Worm (Caenorhabditis elegans) whole organism, L4 larva: ENCODE results near the gene frpr-21.

ENCODE experiments used
- F10B5.3 ChIP-seq: sonication (generic microtip); optimal IDR thresholded peaks from 2 replicates; lab custom pipeline; 2016; ENCODE audit warnings: mild to moderate bottlenecking, missing genetic modification characterization, missing compliant biosample characterization
- F26F4.8 ChIP-seq: fragments of 200-800 bp; sonication (Bioruptor generic); conservative IDR thresholded peaks from 2 replicates; pipeline ENCODE4 v1.3.6; 2022; ENCODE audit warnings: missing genetic modification characterization, missing compliant biosample characterization
- F37D6.2 ChIP-seq: sonication (generic microtip); optimal IDR thresholded peaks from 2 replicates; lab custom pipeline; 2016; ENCODE audit warnings: mild to moderate bottlenecking, missing genetic modification characterization, missing compliant biosample characterization
- T20F7.1 ChIP-seq: fragments of 200-800 bp; sonication (Bioruptor generic); optimal IDR thresholded peaks from 2 replicates; lab custom pipeline; 2018; ENCODE audit warnings: mild to moderate bottlenecking, missing genetic modification characterization, missing compliant biosample characterization
- aha-1 ChIP-seq: fragments of 150-350 bp; peaks from one replicate; lab custom pipeline; 2014; ENCODE audit warnings: missing biosample characterization, missing genetic modification characterization
- ama-1 ChIP-seq: fragments of 150-350 bp; optimal IDR thresholded peaks from 2 replicates; lab custom pipeline; 2014; ENCODE audit warnings: inconsistent platforms, mixed read lengths
- ceh-28 ChIP-seq: fragments of 150-350 bp; optimal IDR thresholded peaks from 2 replicates; lab custom pipeline; 2014; ENCODE audit warnings: missing biosample characterization, missing genetic modification reagents, missing genetic modification characterization
- ceh-44 ChIP-seq: fragments of 200-800 bp; sonication (Bioruptor generic); IDR thresholded peaks from 2 replicates; pipeline ENCODE4 v1.3.6; 2022; ENCODE audit warnings: missing genetic modification reagents, missing genetic modification characterization, missing compliant biosample characterization
- ceh-82 ChIP-seq: sonication (generic microtip); optimal IDR thresholded peaks from 2 replicates; lab custom pipeline; 2017; ENCODE audit warnings: missing biosample characterization, missing genetic modification characterization
- cey-2 ChIP-seq: sonication (generic microtip); optimal IDR thresholded peaks from 3 replicates; lab custom pipeline; 2017; ENCODE audit warnings: missing genetic modification characterization, mild to moderate bottlenecking, missing compliant biosample characterization, antibody characterized with exemption, borderline replicate concordance; ENCODE audit not compliant: insufficient read depth
- daf-12 ChIP-seq: fragments of 150-350 bp; optimal IDR thresholded peaks from 2 replicates; lab custom pipeline; 2014; ENCODE audit warnings: missing biosample characterization, missing genetic modification reagents, missing genetic modification characterization
- daf-16 ChIP-seq, 3 experiments: sonication (generic microtip); optimal IDR thresholded peaks; 2 replicates each; lab custom pipeline; 2016 to 2017; ENCODE audit warnings: missing genetic modification characterization in 3 of 3, missing genetic modification reagents in 3 of 3, mild to moderate bottlenecking in 2 of 3, missing compliant biosample characterization in 2 of 3, missing biosample characterization in 1 of 3, moderate library complexity in 1 of 3
- dmd-9 ChIP-seq: fragments of 200-800 bp; sonication (Bioruptor generic); IDR thresholded peaks from 2 replicates; pipeline ENCODE4 v1.3.6; 2022; ENCODE audit warnings: missing genetic modification reagents, missing genetic modification characterization, missing compliant biosample characterization
- dpl-1 ChIP-seq: fragments of 150-350 bp; optimal IDR thresholded peaks from 2 replicates; lab custom pipeline; 2014; ENCODE audit warnings: missing biosample characterization, missing genetic modification reagents, missing genetic modification characterization
- dve-1 ChIP-seq: sonication (generic microtip); optimal IDR thresholded peaks from 2 replicates; lab custom pipeline; 2017; ENCODE audit warnings: antibody characterized with exemption, mild to moderate bottlenecking, missing genetic modification characterization, missing compliant biosample characterization; ENCODE audit not compliant: insufficient read depth
- egl-27 ChIP-seq: sonication (generic microtip); optimal IDR thresholded peaks from 3 replicates; lab custom pipeline; 2017; ENCODE audit warnings: missing biosample characterization, missing genetic modification reagents, missing genetic modification characterization
- egl-43 ChIP-seq: fragments of 200-800 bp; sonication (Bioruptor generic); IDR thresholded peaks from 2 replicates; pipeline ENCODE4 v1.3.6; 2022; ENCODE audit warnings: missing genetic modification reagents, missing genetic modification characterization, missing compliant biosample characterization
- fkh-10 ChIP-seq: fragments of 150-350 bp; optimal IDR thresholded peaks from 2 replicates; lab custom pipeline; 2014; ENCODE audit warnings: missing biosample characterization, missing genetic modification reagents, missing genetic modification characterization
- hif-1 ChIP-seq, 2 experiments: sonication (generic microtip); optimal IDR thresholded peaks; 2 replicates each; lab custom pipeline; 2016 to 2017; ENCODE audit warnings: missing compliant biosample characterization in 2 of 2, missing genetic modification characterization in 2 of 2, missing genetic modification reagents in 2 of 2, missing genotype in 2 of 2, mild to moderate bottlenecking in 1 of 2
- hlh-11 ChIP-seq: fragments of 200-800 bp; sonication (Bioruptor generic); optimal IDR thresholded peaks from 2 replicates; lab custom pipeline; 2018; ENCODE audit warnings: mild to moderate bottlenecking, missing genetic modification characterization, missing compliant biosample characterization
- hmg-1.1 ChIP-seq: fragments of 200-800 bp; sonication (Bioruptor generic); IDR thresholded peaks from 2 replicates; pipeline ENCODE4 v1.3.6; 2022; ENCODE audit warnings: missing genetic modification reagents, missing genetic modification characterization, missing compliant biosample characterization
- jun-1 ChIP-seq: fragments of 150-350 bp; optimal IDR thresholded peaks from 2 replicates; lab custom pipeline; 2014; ENCODE audit warnings: missing biosample characterization, missing genetic modification reagents, missing genetic modification characterization
- lim-7 ChIP-seq: fragments of 200-800 bp; sonication (Bioruptor generic); IDR thresholded peaks from 2 replicates; pipeline ENCODE4 v1.3.6; 2022; ENCODE audit warnings: missing genetic modification characterization, missing compliant biosample characterization
- lin-1 ChIP-seq: fragments of 200-800 bp; sonication (Bioruptor generic); IDR thresholded peaks from 2 replicates; pipeline ENCODE4 v1.3.6; 2022; ENCODE audit warnings: missing genetic modification reagents, missing genetic modification characterization, missing compliant biosample characterization
- lin-15B ChIP-seq: fragments of 150-350 bp; sonication (generic microtip); optimal IDR thresholded peaks from 3 replicates; lab custom pipeline; 2014; ENCODE audit warnings: missing biosample characterization, missing genetic modification characterization
- lin-38 ChIP-seq: fragments of 200-800 bp; sonication (Bioruptor generic); IDR thresholded peaks from 2 replicates; pipeline ENCODE4 v1.3.6; 2022; ENCODE audit warnings: missing genetic modification reagents, missing genetic modification characterization, missing compliant biosample characterization
- lir-3 ChIP-seq: sonication (generic microtip); optimal IDR thresholded peaks from 2 replicates; lab custom pipeline; 2016; ENCODE audit warnings: mild to moderate bottlenecking, missing genetic modification characterization, missing compliant biosample characterization
- lsy-2 ChIP-seq, 2 experiments: fragments of 150-350 bp in 1 of 2; sonication (generic microtip) in 1 of 2; optimal IDR thresholded peaks; 2 replicates each; lab custom pipeline; 2014 to 2017; ENCODE audit warnings: missing biosample characterization in 2 of 2, missing genetic modification characterization in 2 of 2
- mes-2 ChIP-seq: sonication (generic microtip); optimal IDR thresholded peaks from 2 replicates; lab custom pipeline; 2016; ENCODE audit warnings: missing genotype, mild to moderate bottlenecking, missing genetic modification characterization, missing compliant biosample characterization; ENCODE audit not compliant: poor library complexity, severe bottlenecking
- mxl-2 ChIP-seq: fragments of 200-800 bp; sonication (Bioruptor generic); conservative IDR thresholded peaks from 2 replicates; pipeline ENCODE4 v1.3.6; 2022; ENCODE audit warnings: missing genetic modification reagents, missing genetic modification characterization, missing compliant biosample characterization
- nhr-10 ChIP-seq: fragments of 150-350 bp; optimal IDR thresholded peaks from 2 replicates; lab custom pipeline; 2014; ENCODE audit warnings: missing biosample characterization, missing genetic modification characterization
- nhr-102 ChIP-seq: sonication (generic microtip); optimal IDR thresholded peaks from 2 replicates; lab custom pipeline; 2016; ENCODE audit warnings: mild to moderate bottlenecking, missing genetic modification characterization, moderate library complexity, missing compliant biosample characterization
- nhr-11 ChIP-seq: fragments of 150-350 bp; optimal IDR thresholded peaks from 2 replicates; lab custom pipeline; 2014; ENCODE audit warnings: missing biosample characterization, missing genetic modification characterization
- nhr-111 ChIP-seq: fragments of 200-800 bp; sonication (Bioruptor generic); optimal IDR thresholded peaks from 2 replicates; lab custom pipeline; 2018; ENCODE audit warnings: mild to moderate bottlenecking, missing genetic modification characterization, missing compliant biosample characterization
- nhr-237 ChIP-seq: sonication (generic microtip); optimal IDR thresholded peaks from 2 replicates; lab custom pipeline; 2017; ENCODE audit warnings: missing biosample characterization, missing genetic modification characterization
- nhr-25 ChIP-seq: sonication (generic microtip); optimal IDR thresholded peaks from 2 replicates; lab custom pipeline; 2017; ENCODE audit warnings: missing genetic modification characterization, mild to moderate bottlenecking, missing compliant biosample characterization, antibody characterized with exemption, moderate library complexity, borderline replicate concordance; ENCODE audit not compliant: insufficient read depth
- nhr-48 ChIP-seq: sonication (generic microtip); optimal IDR thresholded peaks from 2 replicates; lab custom pipeline; 2016; ENCODE audit warnings: mild to moderate bottlenecking, missing genetic modification characterization, missing compliant biosample characterization
- nhr-6 ChIP-seq: fragments of 150-350 bp; optimal IDR thresholded peaks from 2 replicates; lab custom pipeline; 2014; ENCODE audit warnings: missing biosample characterization, missing genetic modification characterization
- nhr-76 ChIP-seq: fragments of 150-350 bp; optimal IDR thresholded peaks from 2 replicates; lab custom pipeline; 2014; ENCODE audit warnings: missing biosample characterization, missing genetic modification characterization
- nhr-77 ChIP-seq: fragments of 150-350 bp; optimal IDR thresholded peaks from 2 replicates; lab custom pipeline; 2014; ENCODE audit warnings: missing biosample characterization, missing genetic modification characterization
- pha-4 ChIP-seq, 2 experiments: fragments of 150-350 bp in 1 of 2; fragments of 200-800 bp in 1 of 2; sonication (Bioruptor generic) in 1 of 2; IDR thresholded peaks in 1 of 2; optimal IDR thresholded peaks in 1 of 2; 2 replicates each; pipeline versions ENCODE4 v1.3.6 to Lab custom; 2014 to 2022; ENCODE audit warnings: missing genetic modification characterization in 2 of 2, missing genetic modification reagents in 2 of 2, missing biosample characterization in 1 of 2, missing compliant biosample characterization in 1 of 2
- pqm-1 ChIP-seq: sonication (generic microtip); optimal IDR thresholded peaks from 2 replicates; lab custom pipeline; 2017; ENCODE audit warnings: missing biosample characterization, missing genetic modification characterization
- rbr-2 ChIP-seq: sonication (generic microtip); optimal IDR thresholded peaks from 2 replicates; lab custom pipeline; 2016; ENCODE audit warnings: missing genotype, missing genetic modification characterization, missing compliant biosample characterization
- saeg-2 ChIP-seq: fragments of 200-800 bp; sonication (Bioruptor generic); IDR thresholded peaks from 2 replicates; pipeline ENCODE4 v1.3.6; 2022; ENCODE audit warnings: missing genetic modification reagents, missing genetic modification characterization, missing compliant biosample characterization
- snpc-4 ChIP-seq: fragments of 150-350 bp; optimal IDR thresholded peaks from 2 replicates; lab custom pipeline; 2014; ENCODE audit warnings: missing biosample characterization, missing genetic modification characterization
- tag-97 ChIP-seq: fragments of 200-800 bp; sonication (Bioruptor generic); IDR thresholded peaks from 2 replicates; pipeline ENCODE4 v1.3.6; 2022; ENCODE audit warnings: missing genetic modification characterization, missing compliant biosample characterization
- tra-1 ChIP-seq: fragments of 200-800 bp; sonication (Bioruptor generic); IDR thresholded peaks from 2 replicates; pipeline ENCODE4 v1.3.6; 2022; ENCODE audit warnings: missing genetic modification reagents, missing genetic modification characterization, missing compliant biosample characterization
- unc-130 ChIP-seq: sonication (generic microtip); optimal IDR thresholded peaks from 2 replicates; lab custom pipeline; 2016; ENCODE audit warnings: missing genetic modification reagents, missing genetic modification characterization, missing compliant biosample characterization
- vab-7 ChIP-seq: fragments of 200-800 bp; sonication (Bioruptor generic); IDR thresholded peaks from 2 replicates; pipeline ENCODE4 v1.3.6; 2022; ENCODE audit warnings: missing genetic modification reagents, missing genetic modification characterization, missing compliant biosample characterization
- zip-11 ChIP-seq: fragments of 200-800 bp; sonication (Bioruptor generic); IDR thresholded peaks from 2 replicates; pipeline ENCODE4 v1.3.6; 2022; ENCODE audit warnings: missing genetic modification characterization, missing compliant biosample characterization

Gene frpr-21

DNA sequence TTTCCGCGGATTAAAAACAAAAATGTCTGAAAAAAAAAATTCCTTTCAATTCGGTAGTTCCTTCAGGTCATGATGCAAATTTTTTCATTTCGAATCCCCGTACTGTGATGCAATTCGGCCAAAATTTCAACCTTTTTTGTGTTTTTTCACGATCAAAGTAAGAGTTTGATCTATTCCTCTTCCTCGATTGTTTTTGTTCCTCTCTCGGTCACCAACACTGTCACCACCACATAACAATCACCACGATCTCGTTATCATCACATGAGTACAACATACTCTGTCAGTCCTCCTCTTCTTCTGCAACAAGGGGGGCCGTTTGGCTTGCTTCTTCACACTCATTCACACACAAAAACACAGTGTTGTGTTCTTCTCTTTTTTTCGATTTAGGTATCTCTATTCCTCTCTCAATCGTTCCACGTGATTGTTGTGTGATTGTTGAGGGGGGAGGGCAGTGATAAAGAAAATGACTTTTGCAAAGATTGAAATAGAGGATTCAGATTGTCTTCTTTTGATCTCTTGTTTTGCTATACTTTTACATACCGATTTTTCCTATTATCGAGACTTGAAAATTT is 31.5 kb downstream of the frpr-21 start:
- TF ChIP-seq nhr-11 (peak; percentile 54), nhr-25 (tag; lab: Kevin White, UChicago) (peak; percentile 39), jun-1 (tag; lab: Kevin White, UChicago) (no peak), saeg-2 (GFP tag; lab: Robert Waterston, UW) (no peak), cey-2 (tag; lab: Kevin White, UChicago) (peak; percentile 89), pqm-1 (tag; lab: Kevin White, UChicago) (peak; percentile 34), ceh-28 (tag; lab: Kevin White, UChicago) (no peak), lin-15B (tag; lab: Kevin White, UChicago) (no peak), ama-1 (lab: Kevin White, UChicago) (peak; percentile 16), nhr-77 (tag; lab: Kevin White, UChicago) (peak; percentile 65), egl-27 (tag; lab: Kevin White, UChicago) (no peak), nhr-76 (tag; lab: Kevin White, UChicago) (no peak), hlh-11 (peak; percentile 82), T20F7.1 (GFP tag; lab: Kevin White, UChicago) (no peak), aha-1 (peak; percentile 96), tra-1 (GFP tag; lab: Robert Waterston, UW) (no peak), pha-4 (GFP tag; IDR thresholded peaks at IDR 0.05; lab: Robert Waterston, UW) (no peak), pha-4 (tag; optimal IDR thresholded peaks at IDR 0.05; lab: Kevin White, UChicago) (no peak), lin-38 (GFP tag; lab: Robert Waterston, UW) (no peak), daf-12 (no peak), mxl-2 (GFP tag; lab: Robert Waterston, UW) (0 out of 2 replicates have a peak, but pooled peaks have one; percentile 54), nhr-10 (no peak), egl-43 (GFP tag; lab: Robert Waterston, UW) (no peak), ceh-82 (tag; lab: Kevin White, UChicago) (no peak), lsy-2 (tag; optimal IDR thresholded peaks at IDR 0.05; lab: Kevin White, UChicago) (peak in 1 of 2 experiments; percentile 58), F26F4.8 (no peak), daf-16 (GFP tag; optimal IDR thresholded peaks at IDR 0.05; lab: Kevin White, UChicago) (peak in 1 of 2 experiments; percentile 52), daf-16 (tag; optimal IDR thresholded peaks at IDR 0.05; lab: Kevin White, UChicago) (peak; percentile 80), fkh-10 (no peak), nhr-111 (no peak), tag-97 (no peak), unc-130 (no peak), ceh-44 (GFP tag; lab: Robert Waterston, UW) (no peak), zip-11 (no peak), nhr-6 (tag; lab: Kevin White, UChicago) (peak; percentile 80), dve-1 (peak; percentile 77), F37D6.2 (tag; lab: Kevin White, UChicago) (no peak), F10B5.3 (tag; lab: Kevin White, UChicago) (no peak), vab-7 (GFP tag; lab: Robert Waterston, UW) (no peak), hmg-1.1 (GFP tag; lab: Robert Waterston, UW) (no peak), nhr-48 (peak; percentile 56), snpc-4 (no peak), hif-1 (tag; optimal IDR thresholded peaks at IDR 0.05; lab: Kevin White, UChicago) (peak in 1 of 2 experiments; percentile 6), lin-1 (GFP tag; lab: Robert Waterston, UW) (peak; percentile 31; the same call in 1 of the 2 replicates), mes-2 (tag; lab: Kevin White, UChicago) (peak; percentile 35), lim-7 (no peak), nhr-237 (tag; lab: Kevin White, UChicago) (no peak), dpl-1 (peak; percentile 20), lir-3 (no peak), rbr-2 (tag; lab: Kevin White, UChicago) (peak; percentile 5), nhr-102 (no peak), dmd-9 (GFP tag; lab: Robert Waterston, UW) (no peak)
